Worm (Caenorhabditis elegans) whole organism, L1 larva: ENCODE data around the gene C31C9.7.

ENCODE experiments used
- C04F5.9 ChIP-seq: sonication (generic microtip); optimal IDR thresholded peaks from 2 replicates; lab custom pipeline; 2016; ENCODE audit warnings: missing genetic modification characterization, missing compliant biosample characterization
- Y116A8C.19 ChIP-seq: sonication (generic microtip); optimal IDR thresholded peaks from 2 replicates; lab custom pipeline; 2016; ENCODE audit warnings: missing compliant biosample characterization, missing genetic modification characterization, borderline replicate concordance
- alr-1 ChIP-seq: fragments of 200-800 bp; sonication (Bioruptor generic); optimal IDR thresholded peaks from 2 replicates; lab custom pipeline; 2018; ENCODE audit warnings: borderline replicate concordance, mild to moderate bottlenecking, missing genetic modification characterization, missing compliant biosample characterization
- aly-2 ChIP-seq: fragments of 150-350 bp; optimal IDR thresholded peaks from 2 replicates; lab custom pipeline; 2014; ENCODE audit warnings: missing biosample characterization, missing genetic modification characterization
- ama-1 ChIP-seq: fragments of 150-350 bp; optimal IDR thresholded peaks from 2 replicates; lab custom pipeline; 2014
- blmp-1 ChIP-seq: fragments of 150-350 bp; optimal IDR thresholded peaks from 2 replicates; lab custom pipeline; 2014; ENCODE audit warnings: missing biosample characterization, missing genetic modification characterization
- ceh-90 ChIP-seq: sonication (generic microtip); optimal IDR thresholded peaks from 2 replicates; lab custom pipeline; 2016; ENCODE audit warnings: missing genetic modification characterization, missing compliant biosample characterization
- ces-1 ChIP-seq: fragments of 150-350 bp; optimal IDR thresholded peaks from 2 replicates; lab custom pipeline; 2014; ENCODE audit warnings: missing biosample characterization, missing genetic modification reagents, missing genetic modification characterization
- elt-2 ChIP-seq: sonication (generic microtip); optimal IDR thresholded peaks from 2 replicates; lab custom pipeline; 2016; ENCODE audit warnings: missing genetic modification characterization, mild to moderate bottlenecking, inconsistent platforms, missing compliant biosample characterization, missing genetic modification reagents
- ets-5 ChIP-seq: fragments of 200-800 bp; sonication (Bioruptor generic); IDR thresholded peaks from 2 replicates; pipeline ENCODE4 v1.3.6; 2022; ENCODE audit warnings: missing genetic modification characterization, missing compliant biosample characterization
- fkh-4 ChIP-seq: sonication (generic microtip); optimal IDR thresholded peaks from 2 replicates; lab custom pipeline; 2016; ENCODE audit warnings: missing compliant biosample characterization, missing genetic modification characterization, borderline replicate concordance
- fkh-8 ChIP-seq: sonication (generic microtip); optimal IDR thresholded peaks from 2 replicates; lab custom pipeline; 2016; ENCODE audit warnings: mild to moderate bottlenecking, missing genetic modification characterization, missing compliant biosample characterization
- fos-1 ChIP-seq: fragments of 150-350 bp; optimal IDR thresholded peaks from 2 replicates; lab custom pipeline; 2014; ENCODE audit warnings: missing biosample characterization, missing genetic modification characterization
- hlh-4 ChIP-seq: sonication (generic microtip); optimal IDR thresholded peaks from 2 replicates; lab custom pipeline; 2016; ENCODE audit warnings: mild to moderate bottlenecking, missing genetic modification characterization, missing compliant biosample characterization
- jun-1 ChIP-seq: fragments of 150-350 bp; optimal IDR thresholded peaks from 2 replicates; lab custom pipeline; 2014; ENCODE audit warnings: missing biosample characterization, missing genetic modification reagents, missing genetic modification characterization
- lin-13 ChIP-seq: fragments of 150-350 bp; optimal IDR thresholded peaks from 2 replicates; lab custom pipeline; 2014; ENCODE audit warnings: missing biosample characterization, missing genetic modification reagents, missing genetic modification characterization
- lin-15B ChIP-seq: fragments of 150-350 bp; sonication (generic microtip); optimal IDR thresholded peaks from 3 replicates; lab custom pipeline; 2014; ENCODE audit warnings: missing biosample characterization, missing genetic modification characterization
- lin-39 ChIP-seq: fragments of 150-350 bp; optimal IDR thresholded peaks from 2 replicates; lab custom pipeline; 2014; ENCODE audit warnings: missing biosample characterization, missing genetic modification reagents, missing genetic modification characterization
- mab-9 ChIP-seq: fragments of 200-800 bp; sonication (Bioruptor generic); IDR thresholded peaks from 2 replicates; pipeline ENCODE4 v1.3.6; 2022; ENCODE audit warnings: missing genetic modification reagents, missing genetic modification characterization, missing compliant biosample characterization
- mep-1 ChIP-seq: fragments of 150-350 bp; optimal IDR thresholded peaks from 2 replicates; lab custom pipeline; 2014; ENCODE audit warnings: missing biosample characterization, missing genetic modification characterization
- nhr-19 ChIP-seq: fragments of 200-800 bp; sonication (Bioruptor generic); conservative IDR thresholded peaks from 2 replicates; pipeline ENCODE4 v1.3.6; 2022; ENCODE audit warnings: missing genetic modification characterization, missing compliant biosample characterization
- nhr-237 ChIP-seq: fragments of 150-350 bp; optimal IDR thresholded peaks from 2 replicates; lab custom pipeline; 2014; ENCODE audit warnings: missing biosample characterization, missing genetic modification characterization
- nhr-77 ChIP-seq: fragments of 150-350 bp; optimal IDR thresholded peaks from 2 replicates; lab custom pipeline; 2014; ENCODE audit warnings: missing biosample characterization, missing genetic modification characterization
- nhr-84 ChIP-seq: sonication (generic microtip); optimal IDR thresholded peaks from 2 replicates; lab custom pipeline; 2017; ENCODE audit warnings: missing biosample characterization, missing genetic modification characterization
- nhr-90 ChIP-seq: sonication (generic microtip); optimal IDR thresholded peaks from 2 replicates; lab custom pipeline; 2016; ENCODE audit warnings: mild to moderate bottlenecking, missing genetic modification characterization, missing compliant biosample characterization; ENCODE audit not compliant: poor library complexity
- pax-3 ChIP-seq: fragments of 200-800 bp; sonication (Bioruptor generic); optimal IDR thresholded peaks from 2 replicates; lab custom pipeline; 2018; ENCODE audit warnings: mild to moderate bottlenecking, missing genetic modification characterization, moderate library complexity, missing compliant biosample characterization
- pqm-1 ChIP-seq: sonication (generic microtip); optimal IDR thresholded peaks from 3 replicates; lab custom pipeline; 2017; ENCODE audit warnings: missing biosample characterization, missing genetic modification characterization
- rnt-1 ChIP-seq: sonication (generic microtip); optimal IDR thresholded peaks from 2 replicates; lab custom pipeline; 2016; ENCODE audit warnings: mild to moderate bottlenecking, missing genetic modification characterization, moderate library complexity, missing compliant biosample characterization
- skn-1 ChIP-seq: fragments of 150-350 bp; optimal IDR thresholded peaks from 2 replicates; lab custom pipeline; 2014; ENCODE audit warnings: missing biosample characterization, missing genetic modification characterization
- snpc-4 ChIP-seq: fragments of 150-350 bp; optimal IDR thresholded peaks from 2 replicates; lab custom pipeline; 2014; ENCODE audit warnings: missing biosample characterization, missing genetic modification characterization
- sox-4 ChIP-seq: sonication (generic microtip); optimal IDR thresholded peaks from 2 replicates; lab custom pipeline; 2016; ENCODE audit warnings: missing genetic modification characterization, missing compliant biosample characterization
- sptf-1 ChIP-seq: fragments of 150-350 bp; optimal IDR thresholded peaks from 2 replicates; lab custom pipeline; 2014; ENCODE audit warnings: missing biosample characterization, missing genetic modification characterization
- tbx-2 ChIP-seq: sonication (generic microtip); optimal IDR thresholded peaks from 2 replicates; lab custom pipeline; 2016; ENCODE audit warnings: missing genetic modification characterization, missing compliant biosample characterization
- unc-130 ChIP-seq: fragments of 150-350 bp; optimal IDR thresholded peaks from 2 replicates; lab custom pipeline; 2017; ENCODE audit warnings: missing biosample characterization, missing genetic modification characterization, inconsistent platforms
- unc-30 ChIP-seq: sonication (generic microtip); optimal IDR thresholded peaks from 2 replicates; lab custom pipeline; 2017; ENCODE audit warnings: missing biosample characterization, missing genetic modification characterization
- unc-62 ChIP-seq: fragments of 150-350 bp; optimal IDR thresholded peaks from 2 replicates; lab custom pipeline; 2014; ENCODE audit warnings: missing biosample characterization, missing genetic modification reagents, missing genetic modification characterization
- xbp-1 ChIP-seq: sonication (generic microtip); optimal IDR thresholded peaks from 2 replicates; lab custom pipeline; 2016; ENCODE audit warnings: missing genetic modification characterization, missing compliant biosample characterization
- zip-4 ChIP-seq: fragments of 200-800 bp; sonication (Bioruptor generic); optimal IDR thresholded peaks from 2 replicates; lab custom pipeline; 2018; ENCODE audit warnings: mild to moderate bottlenecking, missing genetic modification characterization, moderate library complexity, missing compliant biosample characterization
- ztf-11 ChIP-seq, 2 experiments: sonication (generic microtip); optimal IDR thresholded peaks; 2 replicates each; lab custom pipeline; 2016 to 2017; ENCODE audit warnings: missing genetic modification characterization in 2 of 2, missing biosample characterization in 1 of 2, missing compliant biosample characterization in 1 of 2
- ztf-4 ChIP-seq: fragments of 150-350 bp; optimal IDR thresholded peaks from 2 replicates; lab custom pipeline; 2014; ENCODE audit warnings: missing biosample characterization, missing genetic modification characterization

Gene C31C9.7

DNA sequence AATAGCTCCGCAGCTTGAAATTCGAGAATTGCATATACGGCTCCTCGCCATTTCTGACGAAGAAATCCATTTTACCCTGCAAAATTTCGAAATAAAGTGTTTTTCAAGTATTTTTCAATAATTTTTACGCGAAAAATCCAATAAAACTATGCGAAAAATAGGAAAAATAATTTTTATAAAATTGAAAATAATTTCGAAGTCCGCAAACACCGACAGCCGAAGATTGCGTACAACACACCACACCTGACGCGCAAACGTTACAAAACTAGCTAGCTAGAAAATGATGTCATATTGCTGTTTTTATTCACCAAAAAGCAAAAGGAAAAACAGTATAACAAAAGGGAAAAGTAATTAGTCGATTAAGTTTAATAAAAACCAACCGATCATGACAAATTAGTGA is 25.8 kb downstream of the C31C9.7 start, which contains the start of gene rpoa-1 (continued):
- TF ChIP-seq unc-130 (tag; lab: Kevin White, UChicago) (no peak), ztf-4 (no peak), lin-39 (tag; lab: Kevin White, UChicago) (peak; percentile 19), ceh-90 (tag; lab: Kevin White, UChicago) (no peak), alr-1 (tag; lab: Kevin White, UChicago) (no peak), Y116A8C.19 (tag; lab: Kevin White, UChicago) (no peak), hlh-4 (tag; lab: Kevin White, UChicago) (no peak), nhr-90 (tag; lab: Kevin White, UChicago) (no peak), skn-1 (tag; lab: Kevin White, UChicago) (no peak), lin-15B (tag; lab: Kevin White, UChicago) (no peak), unc-30 (tag; lab: Kevin White, UChicago) (no peak), xbp-1 (tag; lab: Kevin White, UChicago) (peak; percentile 1), ztf-11 (tag; optimal IDR thresholded peaks at IDR 0.05; lab: Kevin White, UChicago) (no peak), mep-1 (peak; percentile 73), fkh-4 (no peak), ces-1 (GFP tag; lab: Kevin White, UChicago) (no peak), snpc-4 (peak; percentile 53), nhr-19 (GFP tag; lab: Robert Waterston, UW) (peak; percentile 30; the same call in 1 of the 2 replicates), sptf-1 (tag; lab: Kevin White, UChicago) (no peak), nhr-84 (tag; lab: Kevin White, UChicago) (no peak), ama-1 (lab: Kevin White, UChicago) (no peak), tbx-2 (tag; lab: Kevin White, UChicago) (peak; percentile 16), unc-62 (GFP tag; lab: Kevin White, UChicago) (no peak), fkh-8 (no peak), ets-5 (GFP tag; lab: Robert Waterston, UW) (no peak), mab-9 (GFP tag; lab: Robert Waterston, UW) (no peak), nhr-237 (tag; lab: Kevin White, UChicago) (no peak), blmp-1 (tag; lab: Kevin White, UChicago) (no peak), aly-2 (tag; lab: Kevin White, UChicago) (no peak), jun-1 (tag; lab: Kevin White, UChicago) (no peak), pqm-1 (tag; lab: Kevin White, UChicago) (no peak), fos-1 (no peak)
- TF ChIP-seq, all 84 proteins: peak for 16

ce11 chrII:13695343-13696332 is 26.7 kb downstream of the C31C9.7 start, which contains the start of gene kqt-3:
Gene kqt-3 (plus strand): TSS chrII:13696282.
- no peak for TF ChIP-seq mab-9 (GFP tag; lab: Robert Waterston, UW)
- TF ChIP-seq lin-13 (GFP tag; lab: Kevin White, UChicago), result no peak
- TF ChIP-seq C04F5.9, result no peak
- TF ChIP-seq pax-3, result no peak
- no peak for TF ChIP-seq fkh-4
- no peak for TF ChIP-seq rnt-1 (tag; lab: Kevin White, UChicago)
- no peak for TF ChIP-seq elt-2
- TF ChIP-seq nhr-77 (tag; lab: Kevin White, UChicago), result no peak
- TF ChIP-seq zip-4 (GFP tag; lab: Kevin White, UChicago), result no peak
- TF ChIP-seq sox-4 (tag; lab: Kevin White, UChicago), result no peak
- TF ChIP-seq, all 84 proteins: peak for 0
